Fruit fly (Drosophila melanogaster): ENCODE results near the gene CG9692.

CG9692 gene

DNA sequence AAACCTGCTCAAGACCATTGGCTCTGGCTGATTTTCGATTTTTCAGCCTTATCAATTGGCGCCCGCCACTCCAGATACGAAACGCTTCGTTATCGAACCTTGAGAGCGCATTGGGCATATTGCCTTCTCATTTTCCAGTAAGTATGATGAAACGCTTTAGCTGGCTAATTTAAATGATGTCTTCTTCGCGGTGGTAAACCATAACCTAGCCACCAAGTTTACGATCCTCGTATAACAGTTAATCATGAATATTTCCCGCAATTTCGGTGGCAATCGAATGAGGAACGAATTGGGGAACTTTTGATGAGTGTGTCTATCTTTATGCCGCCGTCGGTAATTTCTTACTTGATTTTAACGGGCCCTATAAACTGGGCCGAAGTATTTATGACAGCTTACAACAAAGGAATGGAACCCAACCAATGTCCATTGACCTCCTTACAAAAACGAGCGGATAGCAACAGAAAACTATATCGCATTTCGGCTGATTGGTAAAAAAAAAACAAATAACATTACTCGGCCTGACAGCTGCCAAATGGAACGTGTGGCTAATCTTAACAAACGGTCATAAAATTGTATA lies 38.3 kb upstream of the CG9692 start:
- TF ChIP-seq CG32264 (GFP tag; optimal IDR thresholded peaks at IDR 0.05) (no peak), dl (GFP tag; optimal IDR thresholded peaks at IDR 0.05; ENCODE audit: insufficient read depth in 1 of 2, partially characterized antibody in 2 of 2) (no peak), h (GFP tag; optimal IDR thresholded peaks at IDR 0.05) (peak; percentile 6), fru (GFP tag; optimal IDR thresholded peaks at IDR 0.05) (peak; percentile 1), OdsH (GFP tag; optimal IDR thresholded peaks at IDR 0.05) (no peak), br (GFP tag; optimal IDR thresholded peaks at IDR 0.05) (no peak), Rel (GFP tag; optimal IDR thresholded peaks at IDR 0.05) (no peak), Rel (tag; optimal IDR thresholded peaks at IDR 0.05) (peak; percentile 28)

DNA sequence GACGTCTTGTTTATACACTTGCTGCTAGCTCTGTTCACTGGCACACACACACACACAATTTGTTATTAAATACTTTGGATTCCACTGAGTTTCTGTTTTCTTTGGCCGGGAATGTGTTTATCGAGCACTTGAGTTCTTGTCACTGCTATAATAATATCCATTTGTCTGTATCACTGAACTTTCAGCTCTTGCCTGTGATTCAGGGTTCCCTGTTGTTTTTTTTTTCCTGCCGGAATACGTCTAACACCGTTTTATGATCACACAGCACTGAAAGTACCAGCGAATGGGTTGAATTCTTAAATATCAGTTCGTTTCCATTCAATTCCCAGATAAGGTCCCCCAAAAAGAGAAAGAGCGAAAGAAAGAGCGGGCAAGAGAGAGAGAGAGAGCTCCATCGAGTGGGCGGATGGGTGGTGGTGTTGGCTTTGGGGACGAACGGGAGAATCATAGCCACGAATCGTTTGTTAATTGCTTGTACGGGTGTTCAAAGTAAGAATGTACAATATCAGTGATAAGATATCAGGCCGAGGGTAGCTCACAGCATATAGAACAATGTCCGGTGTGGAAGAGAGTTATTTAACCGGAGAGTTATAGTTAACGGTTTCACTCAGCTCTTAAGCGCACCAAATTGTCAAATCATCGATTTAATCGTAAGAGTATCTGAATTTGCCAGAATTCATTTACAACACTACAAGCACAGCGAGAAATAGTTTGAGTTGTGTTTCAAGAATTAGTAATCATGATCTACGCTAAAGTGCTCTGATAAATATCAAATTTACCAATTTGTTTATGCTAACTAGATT lies 36.9 kb upstream of the CG9692 start, which contains the start of gene Galphaf:
TSS of gene Galphaf (minus strand) at position 272 of the 803 bp plus-strand sequence.
- no peak for TF ChIP-seq ey (GFP tag; optimal IDR thresholded peaks at IDR 0.05)
- TF ChIP-seq tai (GFP tag; optimal IDR thresholded peaks at IDR 0.05), result no peak
- peak; percentile 53 for TF ChIP-seq h (GFP tag; optimal IDR thresholded peaks at IDR 0.05)
- TF ChIP-seq fru (GFP tag; optimal IDR thresholded peaks at IDR 0.05), result peak; percentile 26
- no peak for TF ChIP-seq br (GFP tag; optimal IDR thresholded peaks at IDR 0.05)
- TF ChIP-seq N (GFP tag; optimal IDR thresholded peaks at IDR 0.05), result no peak
- peak; percentile 73 for TF ChIP-seq Vsx2 (GFP tag; optimal IDR thresholded peaks at IDR 0.05; ENCODE audit: partially characterized antibody)
- peak; percentile 86 for TF ChIP-seq Dif (GFP tag; optimal IDR thresholded peaks at IDR 0.05; ENCODE audit: partially characterized antibody)
- TF ChIP-seq CG9705 (GFP tag; optimal IDR thresholded peaks at IDR 0.05), result no peak
- TF ChIP-seq Rel (GFP tag; optimal IDR thresholded peaks at IDR 0.05), result no peak
- TF ChIP-seq Rel (tag; optimal IDR thresholded peaks at IDR 0.05), result peak; percentile 28
- TF ChIP-seq Mio (GFP tag; optimal IDR thresholded peaks at IDR 0.05), result no peak
- no peak for TF ChIP-seq Jra (GFP tag; optimal IDR thresholded peaks at IDR 0.05)
- TF ChIP-seq Abd-B (GFP tag; optimal IDR thresholded peaks at IDR 0.05), result no peak
- TF ChIP-seq Hr83 (GFP tag; optimal IDR thresholded peaks at IDR 0.05; ENCODE audit: poor library complexity, severe bottlenecking), result peak; percentile 18
- peak; percentile 18 to 85 for TF ChIP-seq dl (GFP tag; optimal IDR thresholded peaks at IDR 0.05; ENCODE audit: insufficient read depth in 1 of 2, partially characterized antibody in 2 of 2)
- TF ChIP-seq dmrt93B (GFP tag; optimal IDR thresholded peaks at IDR 0.05), result no peak
- no peak for TF ChIP-seq sv (GFP tag; optimal IDR thresholded peaks at IDR 0.05)
- TF ChIP-seq usp (GFP tag; optimal IDR thresholded peaks at IDR 0.05), result no peak

DNA sequence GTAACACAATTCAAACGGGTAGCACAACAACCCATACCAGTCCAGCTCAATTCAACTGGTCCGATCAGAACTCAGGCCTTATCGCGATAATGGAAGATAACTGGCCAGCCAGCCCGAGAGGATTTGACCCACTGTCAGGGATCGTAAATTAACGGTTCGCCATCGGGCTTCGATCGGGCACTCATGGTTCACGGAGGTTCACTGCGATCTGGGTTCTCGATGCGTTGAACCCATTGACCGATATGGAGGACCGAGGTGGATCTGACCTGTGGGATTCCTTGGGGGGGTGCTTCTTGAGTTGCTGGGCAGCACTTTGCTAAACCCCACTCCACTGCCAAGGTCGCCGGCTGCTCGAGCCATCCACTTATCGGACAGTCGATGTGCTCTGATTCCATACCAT lies 36.0 kb upstream of the CG9692 start:
- TF ChIP-seq Sp1 (GFP tag; optimal IDR thresholded peaks at IDR 0.05) (no peak), Dfd (GFP tag; optimal IDR thresholded peaks at IDR 0.05) (no peak), CG9705 (GFP tag; optimal IDR thresholded peaks at IDR 0.05) (no peak), dmrt93B (GFP tag; optimal IDR thresholded peaks at IDR 0.05) (no peak), Myc (optimal IDR thresholded peaks at IDR 0.05) (no peak), sage (GFP tag; optimal IDR thresholded peaks at IDR 0.05) (no peak), dsf (GFP tag; optimal IDR thresholded peaks at IDR 0.05; ENCODE audit: borderline replicate concordance) (no peak), pan (optimal IDR thresholded peaks at IDR 0.05) (no peak), jim (GFP tag; optimal IDR thresholded peaks at IDR 0.05) (no peak), Hr78 (GFP tag; optimal IDR thresholded peaks at IDR 0.05) (no peak), br (GFP tag; optimal IDR thresholded peaks at IDR 0.05) (no peak), psq (GFP tag; optimal IDR thresholded peaks at IDR 0.05) (no peak), CG32264 (GFP tag; optimal IDR thresholded peaks at IDR 0.05) (no peak), CrebA (GFP tag; optimal IDR thresholded peaks at IDR 0.05; ENCODE audit: borderline replicate concordance) (no peak), Hr83 (GFP tag; optimal IDR thresholded peaks at IDR 0.05; ENCODE audit: poor library complexity, severe bottlenecking) (no peak), Hnf4 (GFP tag; optimal IDR thresholded peaks at IDR 0.05) (no peak), fru (GFP tag; optimal IDR thresholded peaks at IDR 0.05) (no peak), Dif (GFP tag; optimal IDR thresholded peaks at IDR 0.05; ENCODE audit: partially characterized antibody) (no peak), Mio (GFP tag; optimal IDR thresholded peaks at IDR 0.05) (no peak), rgr (GFP tag; optimal IDR thresholded peaks at IDR 0.05) (no peak)

DNA sequence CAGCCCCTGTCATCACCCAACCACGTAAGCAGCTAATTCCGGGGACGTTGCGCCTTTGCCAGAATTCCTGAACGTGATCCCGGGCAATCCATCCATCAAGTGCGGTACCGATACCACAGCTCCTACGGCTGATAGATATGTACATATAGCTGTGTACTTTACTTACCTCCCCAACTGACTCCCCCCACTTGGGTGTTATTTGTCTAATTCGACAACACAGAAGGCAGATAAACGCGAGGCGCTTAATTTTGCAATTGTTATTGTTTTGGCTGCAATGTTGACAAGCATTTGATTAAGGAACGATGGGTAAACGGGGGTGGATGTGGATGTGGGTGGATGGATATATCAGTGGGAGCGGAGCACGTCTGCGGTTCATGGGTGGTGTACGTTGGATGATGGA lies 34.6 kb upstream of the CG9692 start:
- no peak for TF ChIP-seq Hr78 (GFP tag; optimal IDR thresholded peaks at IDR 0.05)
- peak; percentile 22 for TF ChIP-seq HLH106 (tag; optimal IDR thresholded peaks at IDR 0.05)
- no peak for TF ChIP-seq Dfd (GFP tag; optimal IDR thresholded peaks at IDR 0.05)
- no peak for TF ChIP-seq dsf (GFP tag; optimal IDR thresholded peaks at IDR 0.05; ENCODE audit: borderline replicate concordance)
- TF ChIP-seq N (GFP tag; optimal IDR thresholded peaks at IDR 0.05), result no peak
- TF ChIP-seq usp (GFP tag; optimal IDR thresholded peaks at IDR 0.05), result no peak
- TF ChIP-seq Vsx2 (GFP tag; optimal IDR thresholded peaks at IDR 0.05; ENCODE audit: partially characterized antibody), result no peak
- peak; percentile 56 for TF ChIP-seq rgr (GFP tag; optimal IDR thresholded peaks at IDR 0.05)
- no peak for TF ChIP-seq CG32264 (GFP tag; optimal IDR thresholded peaks at IDR 0.05)
- no peak for TF ChIP-seq jim (GFP tag; optimal IDR thresholded peaks at IDR 0.05)
- no peak for TF ChIP-seq Rel (GFP tag; optimal IDR thresholded peaks at IDR 0.05)
- TF ChIP-seq Rel (tag; optimal IDR thresholded peaks at IDR 0.05), result peak; percentile 64
- TF ChIP-seq Hnf4 (GFP tag; optimal IDR thresholded peaks at IDR 0.05), result peak; percentile 61
- TF ChIP-seq ey (GFP tag; optimal IDR thresholded peaks at IDR 0.05), result no peak
- TF ChIP-seq fru (GFP tag; optimal IDR thresholded peaks at IDR 0.05), result peak; percentile 34
- TF ChIP-seq sv (GFP tag; optimal IDR thresholded peaks at IDR 0.05), result no peak
- TF ChIP-seq Hr83 (GFP tag; optimal IDR thresholded peaks at IDR 0.05; ENCODE audit: poor library complexity, severe bottlenecking), result peak; percentile 93
- no peak for TF ChIP-seq woc (GFP tag; optimal IDR thresholded peaks at IDR 0.05)
- no peak for TF ChIP-seq Abd-B (GFP tag; optimal IDR thresholded peaks at IDR 0.05)
- no peak for TF ChIP-seq lola (GFP tag; optimal IDR thresholded peaks at IDR 0.05)
- peak; percentile 12 for TF ChIP-seq CG9705 (GFP tag; optimal IDR thresholded peaks at IDR 0.05)
- no peak for TF ChIP-seq sage (GFP tag; optimal IDR thresholded peaks at IDR 0.05)
- peak; percentile 55 for TF ChIP-seq Jra (GFP tag; optimal IDR thresholded peaks at IDR 0.05)
- TF ChIP-seq Mio (GFP tag; optimal IDR thresholded peaks at IDR 0.05), result no peak
- TF ChIP-seq h (GFP tag; optimal IDR thresholded peaks at IDR 0.05), result peak; percentile 79
- TF ChIP-seq br (GFP tag; optimal IDR thresholded peaks at IDR 0.05), result peak; percentile 23
- TF ChIP-seq foxo (GFP tag; optimal IDR thresholded peaks at IDR 0.05), result peak in 1 of 2 experiments; percentile 16
- no peak for TF ChIP-seq psq (GFP tag; optimal IDR thresholded peaks at IDR 0.05)

Measured in whole organism, wandering third instar larva.